Worm (Caenorhabditis elegans) whole organism, L2 larva: ENCODE measurements around the gene srlf-2.

Source experiments
- F13H6.1 ChIP-seq: sonication (generic microtip); optimal IDR thresholded peaks from 2 replicates; lab custom pipeline; 2016; ENCODE audit warnings: missing genetic modification characterization, missing compliant biosample characterization
- crh-2 ChIP-seq: sonication (generic microtip); optimal IDR thresholded peaks from 2 replicates; lab custom pipeline; 2017; ENCODE audit warnings: missing biosample characterization, missing genetic modification characterization
- fos-1 ChIP-seq: fragments of 150-350 bp; optimal IDR thresholded peaks from 2 replicates; lab custom pipeline; 2014; ENCODE audit warnings: missing biosample characterization, missing genetic modification characterization
- sma-9 ChIP-seq, 2 experiments: fragments of 150-350 bp in 1 of 2; sonication (generic microtip) in 1 of 2; optimal IDR thresholded peaks; 2 replicates each; lab custom pipeline; 2014 to 2016; ENCODE audit warnings: missing genetic modification characterization in 2 of 2, mild to moderate bottlenecking in 1 of 2, missing biosample characterization in 1 of 2, missing compliant biosample characterization in 1 of 2, missing genetic modification reagents in 1 of 2, moderate library complexity in 1 of 2
- unc-55 ChIP-seq: fragments of 150-350 bp; sonication (generic microtip); optimal IDR thresholded peaks from 3 replicates; lab custom pipeline; 2014; ENCODE audit warnings: missing biosample characterization, missing genetic modification reagents, missing genetic modification characterization
- ztf-1 ChIP-seq: fragments of 200-800 bp; sonication (Bioruptor generic); conservative IDR thresholded peaks from 2 replicates; pipeline ENCODE4 v1.3.6; 2022; ENCODE audit warnings: missing genetic modification characterization, missing compliant biosample characterization

srlf-2 gene

DNA sequence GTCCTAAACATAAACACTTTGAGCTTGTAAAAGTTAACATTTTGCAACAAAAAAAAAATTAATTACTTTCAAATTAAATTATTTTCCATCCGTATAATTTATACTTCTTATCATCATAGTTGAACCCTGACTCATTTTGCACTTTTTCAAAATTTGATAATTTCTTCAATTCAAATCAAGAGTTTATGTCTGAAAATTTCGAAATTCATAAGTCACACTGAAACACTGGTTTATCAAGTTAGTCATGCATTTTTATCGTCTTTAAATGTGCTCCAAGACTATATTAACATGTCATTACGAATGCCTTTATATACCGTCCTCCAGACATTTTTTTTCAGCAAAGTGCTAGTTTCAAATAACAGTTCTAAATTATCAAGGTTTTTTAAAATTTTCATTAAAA lies 49.6 kb downstream of the srlf-2 start:
- TF ChIP-seq ztf-1 (GFP tag; lab: Robert Waterston, UW) (no peak), fos-1 (peak; percentile 95), sma-9 (GFP tag; optimal IDR thresholded peaks at IDR 0.05; lab: Kevin White, UChicago) (peak; percentile 46), sma-9 (tag; optimal IDR thresholded peaks at IDR 0.05; lab: Kevin White, UChicago) (no peak)

- TF ChIP-seq fos-1 = peak; percentile 95
- peak; percentile 29 for TF ChIP-seq crh-2 (tag; lab: Kevin White, UChicago)
- peak; percentile 33 for TF ChIP-seq sma-9 (GFP tag; optimal IDR thresholded peaks at IDR 0.05; lab: Kevin White, UChicago)
- no peak for TF ChIP-seq sma-9 (tag; optimal IDR thresholded peaks at IDR 0.05; lab: Kevin White, UChicago)
- TF ChIP-seq unc-55 (GFP tag; lab: Kevin White, UChicago) = no peak
- peak; percentile 25 for TF ChIP-seq F13H6.1 (tag; lab: Kevin White, UChicago)
These were observed 50.3 kb downstream of the srlf-2 start for ce11 chrIV:8540268-8540667.
